Worm (Caenorhabditis elegans) whole organism, early embryonic: ENCODE results near the gene tsp-1.
A peak's percentile ranks its signal among the peaks of the same experiment; 100 is the strongest.

ENCODE experiments used
- B0310.2 ChIP-seq: sonication (generic microtip); optimal IDR thresholded peaks from 2 replicates; lab custom pipeline; 2016; ENCODE audit warnings: mild to moderate bottlenecking, missing genetic modification characterization, missing compliant biosample characterization
- F13C5.2 ChIP-seq: sonication (generic microtip); optimal IDR thresholded peaks from 2 replicates; lab custom pipeline; 2017; ENCODE audit warnings: mild to moderate bottlenecking, missing genetic modification characterization, inconsistent platforms, missing compliant biosample characterization
- aly-1 ChIP-seq: sonication (generic microtip); optimal IDR thresholded peaks from 2 replicates; lab custom pipeline; 2016; ENCODE audit warnings: missing genetic modification characterization, missing compliant biosample characterization
- ama-1 ChIP-seq: fragments of 150-350 bp; optimal IDR thresholded peaks from 2 replicates; lab custom pipeline; 2014
- ceh-13 ChIP-seq: fragments of 200-800 bp; sonication (Bioruptor generic); optimal IDR thresholded peaks from 2 replicates; lab custom pipeline; 2018; ENCODE audit warnings: mild to moderate bottlenecking, missing genetic modification characterization, missing compliant biosample characterization
- ceh-36 ChIP-seq: sonication (generic microtip); optimal IDR thresholded peaks from 2 replicates; lab custom pipeline; 2016; ENCODE audit warnings: missing genetic modification characterization, inconsistent platforms, missing compliant biosample characterization
- ets-7 ChIP-seq: sonication (generic microtip); optimal IDR thresholded peaks from 2 replicates; lab custom pipeline; 2016; ENCODE audit warnings: missing genotype, missing genetic modification characterization, missing compliant biosample characterization
- flt-1 ChIP-seq: fragments of 200-800 bp; sonication (Bioruptor generic); IDR thresholded peaks from 2 replicates; pipeline ENCODE4 v1.3.6; 2022; ENCODE audit warnings: missing genetic modification characterization, missing compliant biosample characterization
- hmbx-1 ChIP-seq: sonication (generic microtip); optimal IDR thresholded peaks from 2 replicates; lab custom pipeline; 2016; ENCODE audit warnings: mild to moderate bottlenecking, missing genetic modification characterization, missing compliant biosample characterization
- hmg-4 ChIP-seq: fragments of 200-800 bp; sonication (Bioruptor generic); optimal IDR thresholded peaks from 2 replicates; lab custom pipeline; 2018; ENCODE audit warnings: mild to moderate bottlenecking, missing genetic modification characterization, missing compliant biosample characterization
- hnd-1 ChIP-seq: sonication (generic microtip); optimal IDR thresholded peaks from 2 replicates; lab custom pipeline; 2016; ENCODE audit warnings: missing genetic modification characterization, missing compliant biosample characterization
- pes-1 ChIP-seq: fragments of 200-800 bp; sonication (Bioruptor generic); IDR thresholded peaks from 2 replicates; pipeline ENCODE4 v1.3.6; 2022; ENCODE audit warnings: missing genetic modification reagents, missing genetic modification characterization, missing compliant biosample characterization
- scrt-1 ChIP-seq: fragments of 200-800 bp; sonication (Bioruptor generic); IDR thresholded peaks from 2 replicates; pipeline ENCODE4 v1.3.6; 2022; ENCODE audit warnings: missing genetic modification characterization, missing compliant biosample characterization
- sea-1 ChIP-seq: fragments of 200-800 bp; sonication (Bioruptor generic); conservative IDR thresholded peaks from 2 replicates; pipeline ENCODE4 v1.3.6; 2022; ENCODE audit warnings: missing genetic modification characterization, missing compliant biosample characterization
- tbx-11 ChIP-seq: fragments of 200-800 bp; sonication (Bioruptor generic); IDR thresholded peaks from 2 replicates; pipeline ENCODE4 v1.3.6; 2022; ENCODE audit warnings: missing genetic modification characterization, missing compliant biosample characterization
- tbx-37 ChIP-seq: fragments of 200-800 bp; sonication (Bioruptor generic); conservative IDR thresholded peaks from 2 replicates; pipeline ENCODE4 v1.3.6; 2022; ENCODE audit warnings: missing genetic modification reagents, missing genetic modification characterization, missing compliant biosample characterization
- tra-4 ChIP-seq: sonication (generic microtip); optimal IDR thresholded peaks from 2 replicates; lab custom pipeline; 2017; ENCODE audit warnings: missing genetic modification characterization, missing compliant biosample characterization

Gene tsp-1

ce11 chrIII:8239325-8239724 is at the start of gene tsp-1:
tsp-1 (minus strand) TSS chrIII:8239423.
- TF ChIP-seq hnd-1 (tag; lab: Kevin White, UChicago) (no peak), flt-1 (GFP tag; lab: Robert Waterston, UW) (no peak), ama-1 (no peak), B0310.2 (tag; lab: Kevin White, UChicago) (no peak), scrt-1 (no peak), hmbx-1 (tag; lab: Kevin White, UChicago) (no peak), tbx-37 (GFP tag; lab: Robert Waterston, UW) (no peak), pes-1 (no peak), ceh-13 (GFP tag; lab: Kevin White, UChicago) (no peak), sea-1 (GFP tag; lab: Robert Waterston, UW) (no peak), tra-4 (tag; lab: Kevin White, UChicago) (no peak), ets-7 (tag; lab: Kevin White, UChicago) (no peak), hmg-4 (GFP tag; lab: Kevin White, UChicago) (no peak), ceh-36 (tag; lab: Kevin White, UChicago) (no peak), tbx-11 (GFP tag; lab: Robert Waterston, UW) (no peak), F13C5.2 (no peak)

- TF ChIP-seq hmg-4 (GFP tag; lab: Kevin White, UChicago) (peak; percentile 38), hnd-1 (tag; lab: Kevin White, UChicago) (no peak)
Measured at ce11 chrIII:8287519-8287918, 48.3 kb upstream of the tsp-1 start.

- TF ChIP-seq tbx-37 (GFP tag; lab: Robert Waterston, UW) (no peak), tbx-11 (GFP tag; lab: Robert Waterston, UW) (no peak), hmbx-1 (tag; lab: Kevin White, UChicago) (no peak), ceh-36 (tag; lab: Kevin White, UChicago) (no peak), pes-1 (no peak), B0310.2 (tag; lab: Kevin White, UChicago) (no peak), hnd-1 (tag; lab: Kevin White, UChicago) (no peak), ets-7 (tag; lab: Kevin White, UChicago) (no peak), sea-1 (GFP tag; lab: Robert Waterston, UW) (no peak)
Measured at ce11 chrIII:8286824-8287223, 47.6 kb upstream of the tsp-1 start.

- TF ChIP-seq tra-4 (tag; lab: Kevin White, UChicago) (no peak), ceh-13 (GFP tag; lab: Kevin White, UChicago) (no peak), hnd-1 (tag; lab: Kevin White, UChicago) (no peak), flt-1 (GFP tag; lab: Robert Waterston, UW) (no peak), tbx-37 (GFP tag; lab: Robert Waterston, UW) (no peak), ceh-36 (tag; lab: Kevin White, UChicago) (no peak), scrt-1 (no peak), pes-1 (no peak), hmg-4 (GFP tag; lab: Kevin White, UChicago) (no peak), sea-1 (GFP tag; lab: Robert Waterston, UW) (no peak), hmbx-1 (tag; lab: Kevin White, UChicago) (no peak), aly-1 (no peak), B0310.2 (tag; lab: Kevin White, UChicago) (no peak), ama-1 (no peak), F13C5.2 (no peak), tbx-11 (GFP tag; lab: Robert Waterston, UW) (no peak), ets-7 (tag; lab: Kevin White, UChicago) (no peak)
Measured at ce11 chrIII:8286003-8286402, 46.8 kb upstream of the tsp-1 start.

- TF ChIP-seq ceh-36 (tag; lab: Kevin White, UChicago) (no peak), ets-7 (tag; lab: Kevin White, UChicago) (no peak), tbx-11 (GFP tag; lab: Robert Waterston, UW) (no peak), hmg-4 (GFP tag; lab: Kevin White, UChicago) (no peak), ama-1 (no peak), hmbx-1 (tag; lab: Kevin White, UChicago) (no peak), flt-1 (GFP tag; lab: Robert Waterston, UW) (no peak), pes-1 (no peak), F13C5.2 (no peak), aly-1 (no peak), scrt-1 (no peak), ceh-13 (GFP tag; lab: Kevin White, UChicago) (no peak), hnd-1 (tag; lab: Kevin White, UChicago) (no peak), tra-4 (tag; lab: Kevin White, UChicago) (no peak), tbx-37 (GFP tag; lab: Robert Waterston, UW) (no peak), B0310.2 (tag; lab: Kevin White, UChicago) (no peak), sea-1 (GFP tag; lab: Robert Waterston, UW) (no peak)
Measured at ce11 chrIII:8283525-8283924, 44.3 kb upstream of the tsp-1 start.

DNA sequence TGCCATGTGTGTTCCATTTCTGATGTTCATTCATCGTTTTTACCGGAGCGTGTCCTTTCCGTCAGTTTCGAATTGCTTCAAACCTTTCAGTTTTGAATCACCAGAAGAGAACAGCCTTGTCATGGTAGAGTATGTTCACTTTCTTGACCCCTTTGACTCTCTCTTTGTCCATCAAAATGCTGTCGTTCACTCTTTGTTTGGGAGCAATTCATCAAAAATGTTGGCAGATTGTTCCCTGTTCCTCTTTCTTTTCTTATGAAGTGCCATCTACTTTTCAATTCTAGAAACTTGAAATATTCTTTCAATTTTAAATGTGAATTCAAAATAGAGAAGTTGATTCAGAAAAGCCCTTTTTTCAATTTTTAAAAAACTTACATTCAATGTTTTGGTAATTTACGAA is 42.1 kb upstream of the tsp-1 start:
- TF ChIP-seq hmg-4 (GFP tag; lab: Kevin White, UChicago) (no peak), tbx-37 (GFP tag; lab: Robert Waterston, UW) (no peak), tbx-11 (GFP tag; lab: Robert Waterston, UW) (no peak), hmbx-1 (tag; lab: Kevin White, UChicago) (no peak), ceh-13 (GFP tag; lab: Kevin White, UChicago) (no peak), ets-7 (tag; lab: Kevin White, UChicago) (no peak), ceh-36 (tag; lab: Kevin White, UChicago) (no peak), B0310.2 (tag; lab: Kevin White, UChicago) (no peak), hnd-1 (tag; lab: Kevin White, UChicago) (no peak), scrt-1 (no peak)

ce11 chrIII:8280352-8280751 is 41.1 kb upstream of the tsp-1 start:
- TF ChIP-seq tbx-11 (GFP tag; lab: Robert Waterston, UW) (no peak), pes-1 (no peak), F13C5.2 (no peak), tra-4 (tag; lab: Kevin White, UChicago) (no peak), ceh-13 (GFP tag; lab: Kevin White, UChicago) (no peak), scrt-1 (no peak), flt-1 (GFP tag; lab: Robert Waterston, UW) (no peak), tbx-37 (GFP tag; lab: Robert Waterston, UW) (no peak), ets-7 (tag; lab: Kevin White, UChicago) (no peak), aly-1 (no peak), sea-1 (GFP tag; lab: Robert Waterston, UW) (no peak), ama-1 (no peak), B0310.2 (tag; lab: Kevin White, UChicago) (no peak), ceh-36 (tag; lab: Kevin White, UChicago) (no peak)
